Fruit fly (Drosophila melanogaster): ENCODE measurements around the gene CG13280.

The CG13280 gene

DNA sequence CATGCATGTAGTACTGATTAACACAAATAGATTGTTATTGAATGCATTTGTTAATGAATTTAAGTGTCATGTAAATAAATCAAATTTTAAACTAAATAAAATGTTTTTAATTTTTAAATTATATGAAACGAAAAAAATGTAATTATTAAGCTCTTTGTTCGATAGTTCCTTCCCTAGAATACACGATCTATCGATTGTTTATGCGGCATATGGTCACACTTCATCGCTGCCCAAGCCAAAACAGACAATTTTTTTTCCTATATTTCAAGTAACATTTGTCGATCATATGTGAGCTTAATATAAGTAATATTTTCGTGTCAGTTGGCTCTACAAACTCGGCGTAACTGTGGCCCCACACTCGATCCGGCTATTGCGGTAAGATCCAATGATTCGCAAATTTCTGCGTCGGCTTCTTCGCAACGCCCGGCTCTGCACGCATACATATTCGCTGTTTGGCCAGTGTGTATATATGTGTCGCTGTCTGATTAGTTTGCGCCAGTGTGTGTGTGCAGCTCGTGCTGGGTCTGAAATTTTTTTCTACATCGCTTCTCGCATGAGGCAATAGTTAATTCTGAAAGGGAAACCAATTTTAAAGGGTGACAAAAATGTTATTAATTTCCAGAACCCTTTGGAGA lies 6.1 kb upstream of the CG13280 start, which contains the start of gene AspRS-m (continued):
- no peak for TF ChIP-seq gsb (GFP tag; IDR thresholded peaks at IDR 0.05)
- TF ChIP-seq Dip2 (GFP tag; IDR thresholded peaks at IDR 0.05) = no peak
- TF ChIP-seq HmgD (GFP tag; optimal IDR thresholded peaks at IDR 0.05) = no peak
- TF ChIP-seq Pdp1 (GFP tag; optimal IDR thresholded peaks at IDR 0.05) = peak in 1 of 2 experiments; percentile 25
- no peak for TF ChIP-seq dimm (GFP tag; IDR thresholded peaks at IDR 0.05)
- TF ChIP-seq CG9437 (GFP tag; optimal IDR thresholded peaks at IDR 0.05) = no peak
- no peak for TF ChIP-seq eyg (GFP tag; optimal IDR thresholded peaks at IDR 0.05)
- TF ChIP-seq Dll (GFP tag; IDR thresholded peaks at IDR 0.05; ENCODE audit: partially characterized antibody) = peak; percentile 89
- TF ChIP-seq Gug (GFP tag; IDR thresholded peaks at IDR 0.05) = no peak; the same call in 3 of the 4 replicates
- TF ChIP-seq CG11093 (GFP tag; IDR thresholded peaks at IDR 0.05) = no peak
- TF ChIP-seq CG6765 (GFP tag; optimal IDR thresholded peaks at IDR 0.05) = no peak
- TF ChIP-seq dmrt11E (tag; optimal IDR thresholded peaks at IDR 0.05) = no peak
- TF ChIP-seq CG6175 (GFP tag; IDR thresholded peaks at IDR 0.05) = no peak
- TF ChIP-seq CG15011 (GFP tag; optimal IDR thresholded peaks at IDR 0.05) = no peak
- TF ChIP-seq CG18011 (GFP tag; optimal IDR thresholded peaks at IDR 0.05) = no peak
- TF ChIP-seq Hr3 (GFP tag; optimal IDR thresholded peaks at IDR 0.05) = peak; percentile 35
- no peak for TF ChIP-seq CG13894 (tag; optimal IDR thresholded peaks at IDR 0.05)
- no peak for TF ChIP-seq kni (GFP tag; optimal IDR thresholded peaks at IDR 0.05)
- no peak for TF ChIP-seq hkb (optimal IDR thresholded peaks at IDR 0.05)
- TF ChIP-seq hkb (GFP tag; IDR thresholded peaks at IDR 0.05) = no peak
- TF ChIP-seq Poxn (GFP tag; IDR thresholded peaks at IDR 0.05) = no peak
- no peak for TF ChIP-seq Ada2b (GFP tag; IDR thresholded peaks at IDR 0.05)
- no peak for TF ChIP-seq sens-2 (GFP tag; IDR thresholded peaks at IDR 0.05)
- TF ChIP-seq mam (GFP tag; optimal IDR thresholded peaks at IDR 0.05) = no peak
- TF ChIP-seq E2f2 (GFP tag; IDR thresholded peaks at IDR 0.05) = peak; percentile 43; the same call in 1 of the 2 replicates
- no peak for TF ChIP-seq CG7556 (GFP tag; optimal IDR thresholded peaks at IDR 0.05)
- no peak for TF ChIP-seq Sry-β (GFP tag; optimal IDR thresholded peaks at IDR 0.05)
- no peak for TF ChIP-seq CG11085 (GFP tag; IDR thresholded peaks at IDR 0.05)
- TF ChIP-seq Spps (tag; optimal IDR thresholded peaks at IDR 0.05) = no peak
- no peak for TF ChIP-seq cato (GFP tag; optimal IDR thresholded peaks at IDR 0.05; ENCODE audit: borderline replicate concordance)
- TF ChIP-seq tio (GFP tag; optimal IDR thresholded peaks at IDR 0.05) = no peak
- no peak for TF ChIP-seq CG1529 (GFP tag; optimal IDR thresholded peaks at IDR 0.05)
- no peak for TF ChIP-seq Hey (tag; optimal IDR thresholded peaks at IDR 0.05)
- no peak for TF ChIP-seq Nf-YB (GFP tag; optimal IDR thresholded peaks at IDR 0.05)
- TF ChIP-seq CG8765 (GFP tag; IDR thresholded peaks at IDR 0.05) = no peak
- TF ChIP-seq CG7928 (GFP tag; optimal IDR thresholded peaks at IDR 0.05) = no peak
- no peak for TF ChIP-seq Kr (GFP tag; optimal IDR thresholded peaks at IDR 0.05)
- no peak for TF ChIP-seq org-1 (GFP tag; optimal IDR thresholded peaks at IDR 0.05)
- no peak for TF ChIP-seq kay (GFP tag; optimal IDR thresholded peaks at IDR 0.05)
- TF ChIP-seq CG11560 (tag; IDR thresholded peaks at IDR 0.05) = no peak
- TF ChIP-seq run (tag; optimal IDR thresholded peaks at IDR 0.05) = no peak
- no peak for TF ChIP-seq Side (GFP tag; optimal IDR thresholded peaks at IDR 0.05)
- TF ChIP-seq Lim3 (GFP tag; IDR thresholded peaks at IDR 0.05) = no peak
- TF ChIP-seq dati (GFP tag; IDR thresholded peaks at IDR 0.05) = no peak
- TF ChIP-seq so (GFP tag; IDR thresholded peaks at IDR 0.05) = no peak
- TF ChIP-seq CoRest (tag; optimal IDR thresholded peaks at IDR 0.05) = peak; percentile 52
- TF ChIP-seq CG10366 (GFP tag; IDR thresholded peaks at IDR 0.05) = no peak
- no peak for TF ChIP-seq en (GFP tag; optimal IDR thresholded peaks at IDR 0.05)
- TF ChIP-seq Stat92E (GFP tag; optimal IDR thresholded peaks at IDR 0.05) = no peak
- TF ChIP-seq sima (GFP tag; optimal IDR thresholded peaks at IDR 0.05) = no peak
- TF ChIP-seq dan (GFP tag; IDR thresholded peaks at IDR 0.05) = no peak
- TF ChIP-seq CG8388 (GFP tag; optimal IDR thresholded peaks at IDR 0.05) = no peak

All from whole organism, embryonic.